Fruit fly (Drosophila melanogaster): ENCODE measurements around the gene Dh44.

DNA sequence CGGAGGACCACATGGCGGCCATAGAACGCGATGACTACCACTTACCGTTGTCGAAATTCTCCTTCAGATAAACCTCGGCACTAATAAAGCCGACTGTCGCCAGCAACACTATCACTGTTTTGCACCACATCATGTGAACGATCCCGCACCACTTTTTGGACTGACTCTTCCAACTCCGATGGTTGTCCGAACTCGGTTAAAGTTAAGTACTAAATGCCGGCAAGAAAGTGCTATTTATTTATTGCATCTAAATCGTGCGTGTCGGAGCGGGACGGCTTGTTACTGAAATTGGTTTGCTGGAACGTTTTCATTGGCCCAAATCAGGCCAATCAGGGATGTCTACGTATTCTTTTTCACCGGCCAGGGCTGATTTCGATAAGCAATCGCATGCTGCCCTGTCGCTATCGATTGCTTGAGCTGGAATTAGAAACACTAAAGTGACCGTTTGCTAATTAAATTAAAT, 7.3 kb upstream of the Dh44 start, which contains the start of gene Calr:
- TF ChIP-seq sv (GFP tag; optimal IDR thresholded peaks at IDR 0.05) (peak; percentile 44), pan (optimal IDR thresholded peaks at IDR 0.05) (no peak), psq (GFP tag; optimal IDR thresholded peaks at IDR 0.05) (peak; percentile 81), h (GFP tag; optimal IDR thresholded peaks at IDR 0.05) (peak; percentile 41), CG32264 (GFP tag; optimal IDR thresholded peaks at IDR 0.05) (no peak), Rel (GFP tag; optimal IDR thresholded peaks at IDR 0.05) (peak; percentile 48), Rel (tag; optimal IDR thresholded peaks at IDR 0.05) (peak; percentile 52), Dfd (GFP tag; optimal IDR thresholded peaks at IDR 0.05) (no peak), foxo (GFP tag; optimal IDR thresholded peaks at IDR 0.05) (peak; percentile 48 to 52), br (GFP tag; optimal IDR thresholded peaks at IDR 0.05) (peak; percentile 74), GATAd (GFP tag; optimal IDR thresholded peaks at IDR 0.05) (no peak), Jra (GFP tag; optimal IDR thresholded peaks at IDR 0.05) (peak; percentile 50)

Data from whole organism, wandering third instar larva.